Worm (Caenorhabditis elegans) whole organism, L1 larva: ENCODE results near the gene srd-47.
A peak's percentile ranks its signal among the peaks of the same experiment; 100 is the strongest.

Source experiments
- C16A3.4 ChIP-seq: fragments of 150-350 bp; optimal IDR thresholded peaks from 2 replicates; lab custom pipeline; 2014; ENCODE audit warnings: missing biosample characterization, missing genetic modification characterization
- C34B4.2 ChIP-seq: sonication (generic microtip); optimal IDR thresholded peaks from 2 replicates; lab custom pipeline; 2017; ENCODE audit warnings: mild to moderate bottlenecking, missing genetic modification characterization, missing compliant biosample characterization
- F16B12.6 ChIP-seq: fragments of 150-350 bp; optimal IDR thresholded peaks from 2 replicates; lab custom pipeline; 2014; ENCODE audit warnings: missing biosample characterization, missing genetic modification characterization
- Y116A8C.19 ChIP-seq: sonication (generic microtip); optimal IDR thresholded peaks from 2 replicates; lab custom pipeline; 2016; ENCODE audit warnings: missing compliant biosample characterization, missing genetic modification characterization, borderline replicate concordance
- aha-1 ChIP-seq: fragments of 150-350 bp; optimal IDR thresholded peaks from 2 replicates; lab custom pipeline; 2014; ENCODE audit warnings: missing biosample characterization, missing genetic modification characterization
- alr-1 ChIP-seq: fragments of 200-800 bp; sonication (Bioruptor generic); optimal IDR thresholded peaks from 2 replicates; lab custom pipeline; 2018; ENCODE audit warnings: borderline replicate concordance, mild to moderate bottlenecking, missing genetic modification characterization, missing compliant biosample characterization
- aly-2 ChIP-seq: fragments of 150-350 bp; optimal IDR thresholded peaks from 2 replicates; lab custom pipeline; 2014; ENCODE audit warnings: missing biosample characterization, missing genetic modification characterization
- ama-1 ChIP-seq: fragments of 150-350 bp; optimal IDR thresholded peaks from 2 replicates; lab custom pipeline; 2014
- blmp-1 ChIP-seq: fragments of 150-350 bp; optimal IDR thresholded peaks from 2 replicates; lab custom pipeline; 2014; ENCODE audit warnings: missing biosample characterization, missing genetic modification characterization
- ceh-63 ChIP-seq: fragments of 200-800 bp; sonication (Bioruptor generic); optimal IDR thresholded peaks from 2 replicates; lab custom pipeline; 2018; ENCODE audit warnings: mild to moderate bottlenecking, missing genetic modification characterization, missing compliant biosample characterization
- ceh-82 ChIP-seq, 3 experiments: fragments of 150-350 bp in 1 of 3; sonication (generic microtip) in 2 of 3; optimal IDR thresholded peaks; 2 replicates each; lab custom pipeline; 2014 to 2017; ENCODE audit warnings: missing biosample characterization in 3 of 3, missing genetic modification characterization in 3 of 3
- ceh-88 ChIP-seq: fragments of 200-800 bp; sonication (Bioruptor generic); IDR thresholded peaks from 2 replicates; pipeline ENCODE4 v1.3.6; 2022; ENCODE audit warnings: missing genetic modification characterization, missing compliant biosample characterization
- dpl-1 ChIP-seq, 3 experiments: fragments of 150-350 bp in 2 of 3; sonication (generic microtip) in 1 of 3; optimal IDR thresholded peaks; 2 replicates each; lab custom pipeline; 2014 to 2017; ENCODE audit warnings: missing biosample characterization in 3 of 3, missing genetic modification characterization in 3 of 3, missing genetic modification reagents in 3 of 3
- efl-1 ChIP-seq, 4 experiments: fragments of 150-350 bp; optimal IDR thresholded peaks in 3 of 4; peaks in 1 of 4; 1 replicate in 1 of 4; 2 replicates in 3 of 4; lab custom pipeline; 2014; ENCODE audit warnings: missing biosample characterization in 2 of 4, missing genetic modification characterization in 2 of 4, missing genetic modification reagents in 2 of 4
- egl-27 ChIP-seq, 2 experiments: fragments of 150-350 bp in 1 of 2; sonication (generic microtip); optimal IDR thresholded peaks; 3 replicates each; lab custom pipeline; 2017 to 2018; ENCODE audit warnings: missing biosample characterization in 2 of 2, missing genetic modification characterization in 2 of 2, missing genetic modification reagents in 2 of 2
- elt-3 ChIP-seq, 6 experiments: fragments of 150-350 bp in 1 of 6; sonication (generic microtip); optimal IDR thresholded peaks; 2 replicates each; lab custom pipeline; 2017 to 2018; ENCODE audit warnings: missing biosample characterization in 6 of 6, missing genetic modification characterization in 6 of 6, inconsistent platforms in 1 of 6
- fkh-4 ChIP-seq: sonication (generic microtip); optimal IDR thresholded peaks from 2 replicates; lab custom pipeline; 2016; ENCODE audit warnings: missing compliant biosample characterization, missing genetic modification characterization, borderline replicate concordance
- fos-1 ChIP-seq: fragments of 150-350 bp; optimal IDR thresholded peaks from 2 replicates; lab custom pipeline; 2014; ENCODE audit warnings: missing biosample characterization, missing genetic modification characterization
- grh-1 ChIP-seq: fragments of 200-800 bp; sonication (Bioruptor generic); IDR thresholded peaks from 2 replicates; pipeline ENCODE4 v1.3.6; 2022; ENCODE audit warnings: missing genetic modification reagents, missing genetic modification characterization, missing compliant biosample characterization
- jun-1 ChIP-seq: fragments of 150-350 bp; optimal IDR thresholded peaks from 2 replicates; lab custom pipeline; 2014; ENCODE audit warnings: missing biosample characterization, missing genetic modification reagents, missing genetic modification characterization
- lin-13 ChIP-seq: fragments of 150-350 bp; optimal IDR thresholded peaks from 2 replicates; lab custom pipeline; 2014; ENCODE audit warnings: missing biosample characterization, missing genetic modification reagents, missing genetic modification characterization
- lin-14 ChIP-seq: fragments of 200-800 bp; sonication (Bioruptor generic); optimal IDR thresholded peaks from 2 replicates; lab custom pipeline; 2018; ENCODE audit warnings: mild to moderate bottlenecking, missing genetic modification characterization, moderate library complexity, missing compliant biosample characterization
- lin-35 ChIP-seq, 2 experiments: fragments of 150-350 bp; optimal IDR thresholded peaks; 2 replicates each; lab custom pipeline; 2014; ENCODE audit warnings: missing biosample characterization in 2 of 2, missing genetic modification characterization in 2 of 2, missing genetic modification reagents in 2 of 2
- lin-39 ChIP-seq: fragments of 150-350 bp; optimal IDR thresholded peaks from 2 replicates; lab custom pipeline; 2014; ENCODE audit warnings: missing biosample characterization, missing genetic modification reagents, missing genetic modification characterization
- lir-3 ChIP-seq: sonication (generic microtip); optimal IDR thresholded peaks from 2 replicates; lab custom pipeline; 2016; ENCODE audit warnings: mild to moderate bottlenecking, missing genetic modification characterization, moderate library complexity, missing compliant biosample characterization; ENCODE audit not compliant: poor library complexity
- mab-9 ChIP-seq: fragments of 200-800 bp; sonication (Bioruptor generic); IDR thresholded peaks from 2 replicates; pipeline ENCODE4 v1.3.6; 2022; ENCODE audit warnings: missing genetic modification reagents, missing genetic modification characterization, missing compliant biosample characterization
- mep-1 ChIP-seq: fragments of 150-350 bp; optimal IDR thresholded peaks from 2 replicates; lab custom pipeline; 2014; ENCODE audit warnings: missing biosample characterization, missing genetic modification characterization
- nhr-11 ChIP-seq: fragments of 150-350 bp; optimal IDR thresholded peaks from 2 replicates; lab custom pipeline; 2014; ENCODE audit warnings: missing biosample characterization, missing genetic modification characterization
- nhr-12 ChIP-seq: sonication (generic microtip); optimal IDR thresholded peaks from 2 replicates; lab custom pipeline; 2017; ENCODE audit warnings: missing biosample characterization, missing genetic modification characterization
- nhr-237 ChIP-seq: fragments of 150-350 bp; optimal IDR thresholded peaks from 2 replicates; lab custom pipeline; 2014; ENCODE audit warnings: missing biosample characterization, missing genetic modification characterization
- nhr-28 ChIP-seq: fragments of 150-350 bp; optimal IDR thresholded peaks from 2 replicates; lab custom pipeline; 2014; ENCODE audit warnings: missing biosample characterization, missing genetic modification characterization
- nhr-47 ChIP-seq: sonication (generic microtip); optimal IDR thresholded peaks from 2 replicates; lab custom pipeline; 2016; ENCODE audit warnings: mild to moderate bottlenecking, missing genetic modification characterization, moderate library complexity, missing compliant biosample characterization
- nhr-77 ChIP-seq: fragments of 150-350 bp; optimal IDR thresholded peaks from 2 replicates; lab custom pipeline; 2014; ENCODE audit warnings: missing biosample characterization, missing genetic modification characterization
- nhr-84 ChIP-seq: sonication (generic microtip); optimal IDR thresholded peaks from 2 replicates; lab custom pipeline; 2017; ENCODE audit warnings: missing biosample characterization, missing genetic modification characterization
- nhr-90 ChIP-seq: sonication (generic microtip); optimal IDR thresholded peaks from 2 replicates; lab custom pipeline; 2016; ENCODE audit warnings: mild to moderate bottlenecking, missing genetic modification characterization, missing compliant biosample characterization; ENCODE audit not compliant: poor library complexity
- pqm-1 ChIP-seq: sonication (generic microtip); optimal IDR thresholded peaks from 3 replicates; lab custom pipeline; 2017; ENCODE audit warnings: missing biosample characterization, missing genetic modification characterization
- rnt-1 ChIP-seq: sonication (generic microtip); optimal IDR thresholded peaks from 2 replicates; lab custom pipeline; 2016; ENCODE audit warnings: mild to moderate bottlenecking, missing genetic modification characterization, moderate library complexity, missing compliant biosample characterization
- sptf-1 ChIP-seq: fragments of 150-350 bp; optimal IDR thresholded peaks from 2 replicates; lab custom pipeline; 2014; ENCODE audit warnings: missing biosample characterization, missing genetic modification characterization
- sup-37 ChIP-seq: fragments of 200-800 bp; sonication (Bioruptor generic); optimal IDR thresholded peaks from 2 replicates; lab custom pipeline; 2018; ENCODE audit warnings: mild to moderate bottlenecking, missing genetic modification characterization, missing compliant biosample characterization
- tbx-2 ChIP-seq: sonication (generic microtip); optimal IDR thresholded peaks from 2 replicates; lab custom pipeline; 2016; ENCODE audit warnings: missing genetic modification characterization, missing compliant biosample characterization
- unc-130 ChIP-seq: fragments of 150-350 bp; optimal IDR thresholded peaks from 2 replicates; lab custom pipeline; 2017; ENCODE audit warnings: missing biosample characterization, missing genetic modification characterization, inconsistent platforms
- unc-30 ChIP-seq: sonication (generic microtip); optimal IDR thresholded peaks from 2 replicates; lab custom pipeline; 2017; ENCODE audit warnings: missing biosample characterization, missing genetic modification characterization
- xbp-1 ChIP-seq: sonication (generic microtip); optimal IDR thresholded peaks from 2 replicates; lab custom pipeline; 2016; ENCODE audit warnings: missing genetic modification characterization, missing compliant biosample characterization
- ztf-11 ChIP-seq, 2 experiments: sonication (generic microtip); optimal IDR thresholded peaks; 2 replicates each; lab custom pipeline; 2016 to 2017; ENCODE audit warnings: missing genetic modification characterization in 2 of 2, missing biosample characterization in 1 of 2, missing compliant biosample characterization in 1 of 2
- ztf-4 ChIP-seq: fragments of 150-350 bp; optimal IDR thresholded peaks from 2 replicates; lab custom pipeline; 2014; ENCODE audit warnings: missing biosample characterization, missing genetic modification characterization

The srd-47 gene

ce11 chrX:12333479-12333878 lies at the start of gene srd-47:
Gene srd-47 (plus strand): TSS chrX:12333642.
- TF ChIP-seq efl-1 (optimal IDR thresholded peaks at IDR 0.05; lab: Kevin White, UChicago) (no peak), efl-1 (GFP tag; optimal IDR thresholded peaks at IDR 0.05 in 1 of 2; lab: Kevin White, UChicago) (peak in 1 of 2 experiments; percentile 70), nhr-90 (tag; lab: Kevin White, UChicago) (no peak)

- no peak for TF ChIP-seq lin-35 (GFP tag; optimal IDR thresholded peaks at IDR 0.05; lab: Kevin White, UChicago)
- TF ChIP-seq xbp-1 (tag; lab: Kevin White, UChicago): no peak
- no peak for TF ChIP-seq nhr-47
- no peak for TF ChIP-seq alr-1 (tag; lab: Kevin White, UChicago)
- TF ChIP-seq C34B4.2 (tag; lab: Kevin White, UChicago): no peak
- TF ChIP-seq sptf-1: no peak
- TF ChIP-seq lir-3 (tag; lab: Kevin White, UChicago): no peak
- TF ChIP-seq aha-1: no peak
- no peak for TF ChIP-seq nhr-28 (tag; lab: Kevin White, UChicago)
- no peak for TF ChIP-seq nhr-237
- TF ChIP-seq, all 84 proteins: peak for 0
These were observed 49.3 kb upstream of the srd-47 start for ce11 chrX:12284161-12284560.

ce11 chrX:12285496-12285895 lies 47.9 kb upstream of the srd-47 start, which contains the start of gene lips-2:
Gene lips-2 (plus strand): TSS chrX:12285796.
- no peak for TF ChIP-seq nhr-28 (tag; lab: Kevin White, UChicago)
- no peak for TF ChIP-seq unc-130 (tag; lab: Kevin White, UChicago)
- TF ChIP-seq egl-27 (tag; optimal IDR thresholded peaks at IDR 0.05; lab: Kevin White, UChicago): no peak
- TF ChIP-seq tbx-2 (tag; lab: Kevin White, UChicago): no peak
- no peak for TF ChIP-seq nhr-11
- no peak for TF ChIP-seq fos-1
- TF ChIP-seq F16B12.6 (tag; lab: Kevin White, UChicago): no peak

- TF ChIP-seq pqm-1 (no peak), fkh-4 (no peak), rnt-1 (no peak), C16A3.4 (tag; lab: Kevin White, UChicago) (no peak), ceh-82 (tag; optimal IDR thresholded peaks at IDR 0.05; lab: Kevin White, UChicago) (no peak), lin-39 (tag; lab: Kevin White, UChicago) (no peak), ceh-63 (GFP tag; lab: Kevin White, UChicago) (no peak), jun-1 (tag; lab: Kevin White, UChicago) (no peak), nhr-77 (no peak), ceh-88 (GFP tag; lab: Robert Waterston, UW) (no peak), ama-1 (lab: Kevin White, UChicago) (no peak), Y116A8C.19 (tag; lab: Kevin White, UChicago) (no peak), elt-3 (tag; optimal IDR thresholded peaks at IDR 0.05; lab: Kevin White, UChicago) (no peak), lin-14 (no peak), sup-37 (no peak)
- TF ChIP-seq, all 84 proteins: peak for 0
These were observed 45.2 kb upstream of the srd-47 start, which contains the start of gene C04B4.5 for ce11 chrX:12288254-12288653. Gene C04B4.5 (minus strand): TSS chrX:12288354.

- TF ChIP-seq sptf-1 (no peak), tbx-2 (tag; lab: Kevin White, UChicago) (no peak), mep-1 (tag; lab: Kevin White, UChicago) (no peak), dpl-1 (GFP tag; optimal IDR thresholded peaks at IDR 0.05; lab: Kevin White, UChicago) (no peak), ztf-11 (tag; optimal IDR thresholded peaks at IDR 0.05; lab: Kevin White, UChicago) (no peak), nhr-11 (no peak), aly-2 (no peak), lin-13 (GFP tag; lab: Kevin White, UChicago) (no peak), C16A3.4 (tag; lab: Kevin White, UChicago) (no peak), fkh-4 (no peak), aha-1 (no peak), mab-9 (no peak), nhr-12 (tag; lab: Kevin White, UChicago) (no peak), efl-1 (optimal IDR thresholded peaks at IDR 0.05; lab: Kevin White, UChicago) (no peak), efl-1 (GFP tag; optimal IDR thresholded peaks at IDR 0.05 in 1 of 2; lab: Kevin White, UChicago) (no peak), pqm-1 (no peak), blmp-1 (tag; lab: Kevin White, UChicago) (no peak), grh-1 (GFP tag; lab: Robert Waterston, UW) (no peak), nhr-84 (no peak), unc-30 (tag; lab: Kevin White, UChicago) (no peak), ztf-4 (tag; lab: Kevin White, UChicago) (no peak)
These were observed 42.9 kb upstream of the srd-47 start, which contains the start of gene C04B4.4 for ce11 chrX:12290539-12290938. Gene C04B4.4 (plus strand): TSS chrX:12290839.
